Fruit fly (Drosophila melanogaster) whole organism, adult: ENCODE results near the gene wisp.

Experiments used
- CG11617 ChIP-seq: fragments of 200-800 bp; sonication (Bioruptor generic); optimal IDR thresholded peaks from 2 replicates; lab custom pipeline; 2017; ENCODE audit warnings: mild to moderate bottlenecking, missing biosample characterization, missing genetic modification reagents, missing genetic modification characterization
- CG12768 ChIP-seq: fragments of 200-800 bp; sonication (Bioruptor generic); optimal IDR thresholded peaks from 2 replicates; lab custom pipeline; 2017; ENCODE audit warnings: missing biosample characterization, missing genetic modification characterization, mild to moderate bottlenecking, moderate library complexity, missing genetic modification reagents
- CG14711 ChIP-seq: fragments of 200-800 bp; sonication (Bioruptor generic); optimal IDR thresholded peaks from 2 replicates; lab custom pipeline; 2018; ENCODE audit warnings: missing biosample characterization, mild to moderate bottlenecking, missing genetic modification characterization, moderate library complexity
- CG1620 ChIP-seq: fragments of 200-800 bp; sonication (Bioruptor generic); optimal IDR thresholded peaks from 2 replicates; lab custom pipeline; 2016; ENCODE audit warnings: missing biosample characterization, missing genetic modification characterization
- CG33017 ChIP-seq: fragments of 200-800 bp; sonication (Bioruptor generic); optimal IDR thresholded peaks from 2 replicates; lab custom pipeline; 2018; ENCODE audit warnings: missing biosample characterization, mild to moderate bottlenecking, missing genetic modification characterization, moderate library complexity
- CG5204 ChIP-seq: fragments of 200-800 bp; sonication (Bioruptor generic); optimal IDR thresholded peaks from 2 replicates; lab custom pipeline; 2016; ENCODE audit warnings: missing biosample characterization, missing genetic modification characterization
- CG7045 ChIP-seq: fragments of 200-800 bp; sonication (Bioruptor generic); optimal IDR thresholded peaks from 2 replicates; lab custom pipeline; 2017; ENCODE audit warnings: missing biosample characterization, mild to moderate bottlenecking, missing genetic modification characterization
- CG7101 ChIP-seq: fragments of 200-800 bp; sonication (Bioruptor generic); optimal IDR thresholded peaks from 2 replicates; lab custom pipeline; 2018; ENCODE audit warnings: missing biosample characterization, mild to moderate bottlenecking, missing genetic modification characterization, moderate library complexity
- Clk ChIP-seq: fragments of 200-800 bp; sonication (Bioruptor generic); optimal IDR thresholded peaks from 2 replicates; lab custom pipeline; 2017; ENCODE audit warnings: missing biosample characterization, missing genetic modification characterization
- Crg-1 ChIP-seq: fragments of 200-800 bp; sonication (Bioruptor generic); optimal IDR thresholded peaks from 2 replicates; lab custom pipeline; 2016; ENCODE audit warnings: missing biosample characterization, missing genetic modification characterization
- Hr96 ChIP-seq: fragments of 200-800 bp; sonication (Bioruptor generic); optimal IDR thresholded peaks from 2 replicates; lab custom pipeline; 2016; ENCODE audit warnings: missing biosample characterization, missing genetic modification characterization
- Mnt ChIP-seq: fragments of 200-800 bp; sonication (Bioruptor generic); optimal IDR thresholded peaks from 2 replicates; lab custom pipeline; 2016; ENCODE audit warnings: missing biosample characterization, mild to moderate bottlenecking, missing genetic modification characterization
- bab1 ChIP-seq: fragments of 200-800 bp; sonication (Bioruptor generic); optimal IDR thresholded peaks from 3 replicates; lab custom pipeline; 2019; ENCODE audit warnings: missing biosample characterization, mild to moderate bottlenecking, missing genetic modification characterization, moderate library complexity
- cic ChIP-seq: fragments of 200-800 bp; sonication (Bioruptor generic); optimal IDR thresholded peaks from 2 replicates; lab custom pipeline; 2017; ENCODE audit warnings: missing biosample characterization, mild to moderate bottlenecking, missing genetic modification characterization, moderate library complexity
- cnc ChIP-seq, 2 experiments: fragments of >200 bp; optimal IDR thresholded peaks; 2 replicates each; lab custom pipeline; 2017
- kay ChIP-seq: fragments of 200-800 bp; sonication (Bioruptor generic); peaks from one replicate; lab custom pipeline; 2016; ENCODE audit warnings: missing biosample characterization, missing genetic modification characterization, borderline replicate concordance
- ovo ChIP-seq: fragments of 200-800 bp; sonication (Bioruptor generic); optimal IDR thresholded peaks from 2 replicates; lab custom pipeline; 2016; ENCODE audit warnings: missing biosample characterization, missing genetic modification characterization
- pad ChIP-seq: fragments of 200-800 bp; sonication (Bioruptor generic); optimal IDR thresholded peaks from 3 replicates; lab custom pipeline; 2017; ENCODE audit warnings: missing biosample characterization, missing genetic modification characterization, mild to moderate bottlenecking, moderate library complexity, missing genetic modification reagents
- tj ChIP-seq: fragments of 200-800 bp; sonication (Bioruptor generic); optimal IDR thresholded peaks from 3 replicates; lab custom pipeline; 2017; ENCODE audit warnings: missing biosample characterization, mild to moderate bottlenecking, missing genetic modification characterization, moderate library complexity
- toe ChIP-seq: fragments of 200-800 bp; sonication (Bioruptor generic); optimal IDR thresholded peaks from 2 replicates; lab custom pipeline; 2016; ENCODE audit warnings: missing biosample characterization, missing genetic modification characterization

The wisp gene

dm6 chrX:11893643-11894042 is at the start of gene wisp:
wisp (plus strand) TSS chrX:11893943.
- TF ChIP-seq cic (GFP tag; lab: Kevin White, UChicago): no peak
- no peak for TF ChIP-seq CG12768 (GFP tag; lab: Kevin White, UChicago)
- TF ChIP-seq toe (GFP tag; lab: Kevin White, UChicago): no peak
- no peak for TF ChIP-seq Crg-1
- no peak for TF ChIP-seq Mnt (GFP tag; lab: Kevin White, UChicago)
- TF ChIP-seq CG5204 (GFP tag; lab: Kevin White, UChicago): no peak
- no peak for TF ChIP-seq Clk
- no peak for TF ChIP-seq CG7101 (tag; lab: Kevin White, UChicago)
- no peak for TF ChIP-seq pad
- TF ChIP-seq CG33017 (tag; lab: Kevin White, UChicago): no peak
- TF ChIP-seq tj (GFP tag; lab: Kevin White, UChicago): no peak
- no peak for TF ChIP-seq bab1 (GFP tag; lab: Kevin White, UChicago)

- TF ChIP-seq Clk: no peak
- TF ChIP-seq CG5204 (GFP tag; lab: Kevin White, UChicago): no peak
- TF ChIP-seq CG7045 (GFP tag; lab: Kevin White, UChicago): no peak
- no peak for TF ChIP-seq CG33017 (tag; lab: Kevin White, UChicago)
These were observed 47.6 kb upstream of the wisp start, which contains the start of gene CG15740 for dm6 chrX:11846049-11846718. CG15740 (minus strand) TSS chrX:11846099.

- TF ChIP-seq tj (GFP tag; lab: Kevin White, UChicago): no peak
- TF ChIP-seq kay (GFP tag; lab: Kevin White, UChicago): no peak
- no peak for TF ChIP-seq ovo
- TF ChIP-seq CG33017 (tag; lab: Kevin White, UChicago): no peak
- TF ChIP-seq CG14711 (tag; lab: Kevin White, UChicago): no peak
- TF ChIP-seq toe (GFP tag; lab: Kevin White, UChicago): no peak
- no peak for TF ChIP-seq bab1 (GFP tag; lab: Kevin White, UChicago)
- no peak for TF ChIP-seq Clk
- no peak for TF ChIP-seq CG1620 (GFP tag; lab: Kevin White, UChicago)
- TF ChIP-seq Mnt (GFP tag; lab: Kevin White, UChicago): no peak
- no peak for TF ChIP-seq CG11617
- no peak for TF ChIP-seq CG5204 (GFP tag; lab: Kevin White, UChicago)
- TF ChIP-seq CG7045 (GFP tag; lab: Kevin White, UChicago): no peak
- TF ChIP-seq Crg-1: no peak
- no peak for TF ChIP-seq CG7101 (tag; lab: Kevin White, UChicago)
- TF ChIP-seq CG12768 (GFP tag; lab: Kevin White, UChicago): no peak
- TF ChIP-seq cic (GFP tag; lab: Kevin White, UChicago): no peak
- TF ChIP-seq Hr96: no peak
- TF ChIP-seq cnc (optimal IDR thresholded peaks at IDR 0.05; lab: Kevin White, UChicago): no peak
These were observed 45.1 kb upstream of the wisp start for dm6 chrX:11848507-11849264.

- TF ChIP-seq CG33017 (tag; lab: Kevin White, UChicago): no peak
- no peak for TF ChIP-seq pad
These were observed 44.5 kb upstream of the wisp start for dm6 chrX:11849267-11849666.

- TF ChIP-seq Clk (no peak), CG5204 (GFP tag; lab: Kevin White, UChicago) (no peak), cnc (optimal IDR thresholded peaks at IDR 0.05; lab: Kevin White, UChicago) (no peak), toe (GFP tag; lab: Kevin White, UChicago) (peak; percentile 28), pad (peak; percentile 73), kay (GFP tag; lab: Kevin White, UChicago) (no peak), CG7045 (GFP tag; lab: Kevin White, UChicago) (no peak), CG7101 (tag; lab: Kevin White, UChicago) (peak; percentile 81), Crg-1 (peak; percentile 88), cic (GFP tag; lab: Kevin White, UChicago) (peak; percentile 41), tj (GFP tag; lab: Kevin White, UChicago) (peak; percentile 16), CG12768 (GFP tag; lab: Kevin White, UChicago) (no peak), CG33017 (tag; lab: Kevin White, UChicago) (no peak), CG1620 (GFP tag; lab: Kevin White, UChicago) (peak; percentile 88), bab1 (GFP tag; lab: Kevin White, UChicago) (peak; percentile 81), CG14711 (tag; lab: Kevin White, UChicago) (peak; percentile 76), Mnt (GFP tag; lab: Kevin White, UChicago) (peak; percentile 85), ovo (peak; percentile 67), Hr96 (no peak), CG11617 (peak; percentile 24)
These were observed 41.4 kb upstream of the wisp start, which contains the start of gene p24-1 for dm6 chrX:11852310-11852709. p24-1 (minus strand) TSS chrX:11852530.

dm6 chrX:11854758-11855465 is 38.8 kb upstream of the wisp start, which contains the start of the genes CG10347 and ATP7:
CG10347 (minus strand) TSS chrX:11854931.
ATP7 (plus strand) TSS chrX:11855022.
- TF ChIP-seq CG11617 (peak; percentile 61), CG33017 (tag; lab: Kevin White, UChicago) (no peak), Mnt (GFP tag; lab: Kevin White, UChicago) (peak; percentile 81), CG7045 (GFP tag; lab: Kevin White, UChicago) (no peak), toe (GFP tag; lab: Kevin White, UChicago) (peak; percentile 47), tj (GFP tag; lab: Kevin White, UChicago) (peak; percentile 32), CG7101 (tag; lab: Kevin White, UChicago) (peak; percentile 41), bab1 (GFP tag; lab: Kevin White, UChicago) (peak; percentile 77), CG14711 (tag; lab: Kevin White, UChicago) (peak; percentile 43), CG5204 (GFP tag; lab: Kevin White, UChicago) (no peak), Clk (no peak), CG12768 (GFP tag; lab: Kevin White, UChicago) (no peak), ovo (peak; percentile 90), CG1620 (GFP tag; lab: Kevin White, UChicago) (peak; percentile 55), Crg-1 (peak; percentile 27), cnc (optimal IDR thresholded peaks at IDR 0.05; lab: Kevin White, UChicago) (peak in 1 of 2 experiments; percentile 44), pad (peak; percentile 35)
